Worm (Caenorhabditis elegans): Measurements from ENCODE around the gene srh-245.

DNA sequence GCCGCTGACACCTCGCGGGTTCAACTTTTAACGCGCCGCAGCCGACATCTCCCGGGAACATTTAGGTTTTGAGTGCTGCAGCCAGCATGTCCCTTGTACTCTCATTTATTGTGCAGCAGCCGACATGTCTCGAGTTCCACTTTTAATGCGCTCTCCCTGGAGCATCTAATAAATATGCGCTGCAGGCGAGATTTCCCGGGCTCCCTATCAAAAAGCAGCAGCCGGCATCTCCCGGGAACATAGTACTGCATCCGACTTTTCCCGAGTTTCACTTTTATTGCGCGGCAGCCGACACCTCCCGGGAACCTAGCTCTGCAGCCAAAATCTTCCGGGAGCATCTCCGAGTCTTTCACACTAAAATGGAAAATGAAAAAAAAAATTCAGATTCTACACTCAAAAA, 34.7 kb downstream of the srh-245 start:
- TF ChIP-seq unc-39 (tag; optimal IDR thresholded peaks at IDR 0.05) (no peak), nhr-28 (tag; optimal IDR thresholded peaks at IDR 0.05) (no peak), ama-1 (optimal IDR thresholded peaks at IDR 0.05) (no peak), elt-2 (tag; optimal IDR thresholded peaks at IDR 0.05) (no peak), snpc-4 (tag; optimal IDR thresholded peaks at IDR 0.05) (no peak), aly-2 (tag; optimal IDR thresholded peaks at IDR 0.05) (no peak), jun-1 (tag; optimal IDR thresholded peaks at IDR 0.05) (no peak), nhr-11 (tag; optimal IDR thresholded peaks at IDR 0.05) (no peak)

Data from whole organism, L3 larva.